Worm (Caenorhabditis elegans): ENCODE data around the gene dod-20.

- TF ChIP-seq ztf-4 (tag; optimal IDR thresholded peaks at IDR 0.05), result no peak
- TF ChIP-seq snpc-4 (tag; optimal IDR thresholded peaks at IDR 0.05), result no peak
- no peak for TF ChIP-seq ZK546.5 (tag; optimal IDR thresholded peaks at IDR 0.05)
- TF ChIP-seq lin-13 (GFP tag; optimal IDR thresholded peaks at IDR 0.05), result no peak
- TF ChIP-seq unc-39 (tag; optimal IDR thresholded peaks at IDR 0.05), result no peak
- TF ChIP-seq ama-1 (optimal IDR thresholded peaks at IDR 0.05), result no peak
- no peak for TF ChIP-seq nhr-237 (tag; optimal IDR thresholded peaks at IDR 0.05)
These were observed 9.4 kb upstream of the dod-20 start for ce11 chrV:412820-413219.

All from whole organism, L2 larva.